Worm (Caenorhabditis elegans): ENCODE results near the gene Y43F4B.10.
"Not testable (repeated sequence)": the region's sequence is repeated elsewhere in the genome, so short reads cannot be mapped to it uniquely, and the experiment has no call there.

The Y43F4B.10 gene

DNA sequence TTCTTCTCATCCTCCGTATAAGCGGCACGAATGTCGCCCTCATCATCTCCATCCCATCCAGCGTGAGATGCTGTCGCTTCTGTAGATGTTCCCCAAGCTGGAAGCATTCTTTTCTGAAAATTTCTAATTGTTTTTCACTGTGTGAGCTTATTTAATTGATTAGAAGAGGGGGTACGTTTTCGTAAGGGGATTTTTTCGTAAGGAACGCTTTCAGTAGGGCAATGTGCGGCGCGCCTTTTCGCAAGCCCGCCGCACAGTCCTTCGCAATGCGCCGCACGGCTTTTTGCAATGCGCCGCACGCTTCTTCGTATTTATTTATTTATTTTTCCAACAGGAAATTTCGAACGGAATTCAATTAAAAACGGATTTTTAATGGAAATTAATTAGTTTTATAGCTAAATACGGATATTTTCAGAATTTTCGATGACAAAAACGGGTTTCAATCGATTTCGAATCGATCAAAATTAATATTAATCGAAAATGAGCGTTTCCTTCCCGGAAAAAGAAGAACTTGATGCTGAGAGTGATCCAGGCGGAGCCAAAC is 20.8 kb upstream of the Y43F4B.10 start, which contains the start of gene set-25:
Gene set-25, minus strand, starts transcription at position 120 of the 544 bp plus-strand sequence.
- TF ChIP-seq attf-5 (GFP tag; optimal IDR thresholded peaks at IDR 0.05) (peak; percentile 52), egl-44 (GFP tag; IDR thresholded peaks at IDR 0.05) (peak; percentile 27; the same call in 1 of the 2 replicates), C06A6.2 (GFP tag; conservative IDR thresholded peaks at IDR 0.05) (peak; percentile 93), cebp-1 (tag; optimal IDR thresholded peaks at IDR 0.05) (peak; percentile 4), rpc-1 (optimal IDR thresholded peaks at IDR 0.05) (peak; percentile 28), dox-1 (GFP tag; IDR thresholded peaks at IDR 0.05) (peak; percentile 68), hmg-1.2 (GFP tag; IDR thresholded peaks at IDR 0.05) (0 out of 2 replicates have a peak, but pooled peaks have one; percentile 17), ceh-100 (GFP tag; IDR thresholded peaks at IDR 0.05) (peak; percentile 58; the same call in 1 of the 2 replicates), mcd-1 (GFP tag; IDR thresholded peaks at IDR 0.05) (peak; percentile 63)
- not testable (repeated sequence) for TF ChIP-seq cebp-1 (GFP tag; IDR thresholded peaks at IDR 0.05); rpc-1 (tag; optimal IDR thresholded peaks at IDR 0.05)

DNA sequence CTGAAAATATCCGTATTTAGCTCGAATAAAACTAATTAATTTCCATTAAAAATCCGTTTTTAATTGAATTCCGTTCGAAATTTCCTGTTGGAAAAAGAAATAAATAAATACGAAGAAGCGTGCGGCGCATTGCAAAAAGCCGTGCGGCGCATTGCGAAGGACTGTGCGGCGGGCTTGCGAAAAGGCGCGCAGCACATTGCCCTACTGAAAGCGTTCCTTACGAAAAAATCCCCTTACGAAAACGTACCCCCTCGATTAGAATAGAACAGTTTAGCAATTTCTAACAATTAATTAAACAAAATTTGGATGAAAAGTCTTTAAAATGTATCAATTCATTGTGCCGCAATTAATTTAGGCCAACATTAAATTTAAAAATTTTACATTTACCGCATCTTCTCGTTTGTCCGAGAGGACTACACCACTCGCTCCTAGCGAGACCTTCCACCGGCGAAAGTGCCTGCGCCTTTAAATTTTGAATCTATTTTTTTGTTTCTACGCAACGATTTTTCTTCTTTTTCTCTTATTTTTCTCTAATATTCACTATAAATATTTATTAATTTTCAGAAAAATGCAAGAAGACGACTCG is 17.5 kb upstream of the Y43F4B.10 start, which contains the start of gene npp-18:
Gene npp-18, plus strand, starts transcription at position 565 of the 586 bp plus-strand sequence.
- peak; percentile 84 for TF ChIP-seq pbrm-1 (GFP tag; IDR thresholded peaks at IDR 0.05)
- peak; percentile 59 for TF ChIP-seq lin-54 (GFP tag; optimal IDR thresholded peaks at IDR 0.05)
- peak; percentile 48 for TF ChIP-seq rcor-1 (GFP tag; IDR thresholded peaks at IDR 0.05)
- TF ChIP-seq D2030.7 (GFP tag; IDR thresholded peaks at IDR 0.05): peak; percentile 44
- TF ChIP-seq dox-1 (GFP tag; IDR thresholded peaks at IDR 0.05): peak; percentile 93
- peak; percentile 21 for TF ChIP-seq snpc-1.3 (tag; optimal IDR thresholded peaks at IDR 0.05; ENCODE audit: insufficient read depth)
- TF ChIP-seq bed-2 (GFP tag; IDR thresholded peaks at IDR 0.05): 0 out of 2 replicates have a peak, but pooled peaks have one; percentile 20
- peak; percentile 79 for TF ChIP-seq Y67H2A.10 (GFP tag; conservative IDR thresholded peaks at IDR 0.05)
- TF ChIP-seq snpc-3.4 (tag; optimal IDR thresholded peaks at IDR 0.05): peak; percentile 1
- TF ChIP-seq Y95B8A.8 (GFP tag; IDR thresholded peaks at IDR 0.05): peak; percentile 82
- TF ChIP-seq hsf-1 (GFP tag; IDR thresholded peaks at IDR 0.05): 0 out of 2 replicates have a peak, but pooled peaks have one; percentile 5
- TF ChIP-seq lin-40 (tag; optimal IDR thresholded peaks at IDR 0.05): peak; percentile 49
- 0 out of 2 replicates have a peak, but pooled peaks have one; percentile 9 for TF ChIP-seq C17E4.6 (GFP tag; IDR thresholded peaks at IDR 0.05)
- peak; percentile 66 for TF ChIP-seq madf-6 (GFP tag; IDR thresholded peaks at IDR 0.05)
- 0 out of 2 replicates have a peak, but pooled peaks have one; percentile 26 for TF ChIP-seq ceh-40 (GFP tag; IDR thresholded peaks at IDR 0.05)
- TF ChIP-seq B0019.2 (GFP tag; conservative IDR thresholded peaks at IDR 0.05): 0 out of 2 replicates have a peak, but pooled peaks have one; percentile 35
- TF ChIP-seq let-526 (GFP tag; IDR thresholded peaks at IDR 0.05): 0 out of 2 replicates have a peak, but pooled peaks have one; percentile 31
- TF ChIP-seq ztf-25 (GFP tag; IDR thresholded peaks at IDR 0.05): peak; percentile 75; the same call in 1 of the 2 replicates
- peak; percentile 15 for TF ChIP-seq lsl-1 (GFP tag; optimal IDR thresholded peaks at IDR 0.05)
- TF ChIP-seq hmg-1.2 (GFP tag; IDR thresholded peaks at IDR 0.05): peak; percentile 66
- 0 out of 2 replicates have a peak, but pooled peaks have one; percentile 30 for TF ChIP-seq egl-18 (GFP tag; IDR thresholded peaks at IDR 0.05)
- TF ChIP-seq ekl-4 (GFP tag; IDR thresholded peaks at IDR 0.05): peak; percentile 70
- TF ChIP-seq lin-35 (GFP tag; optimal IDR thresholded peaks at IDR 0.05): peak in 1 of 3 experiments; percentile 81
- TF ChIP-seq lin-26 (GFP tag; IDR thresholded peaks at IDR 0.05): peak; percentile 65
- peak; percentile 86 for TF ChIP-seq F33H1.4 (GFP tag; IDR thresholded peaks at IDR 0.05)
- TF ChIP-seq nfyb-1 (GFP tag; IDR thresholded peaks at IDR 0.05): peak; percentile 82
- peak; percentile 71; the same call in 1 of the 2 replicates for TF ChIP-seq Y79H2A.3 (GFP tag; conservative IDR thresholded peaks at IDR 0.05)
- TF ChIP-seq efl-1 (GFP tag; optimal IDR thresholded peaks at IDR 0.05): peak; percentile 43
- peak; percentile 78 for TF ChIP-seq ceh-100 (GFP tag; IDR thresholded peaks at IDR 0.05)
- peak; percentile 88 for TF ChIP-seq Y53G8AR.9 (GFP tag; conservative IDR thresholded peaks at IDR 0.05)
- TF ChIP-seq ztf-28 (GFP tag; IDR thresholded peaks at IDR 0.05): 0 out of 2 replicates have a peak, but pooled peaks have one; percentile 35
- TF ChIP-seq K11D2.4 (GFP tag; IDR thresholded peaks at IDR 0.05): peak; percentile 83
- peak; percentile 54; the same call in 1 of the 2 replicates for TF ChIP-seq ceh-91 (GFP tag; IDR thresholded peaks at IDR 0.05)
- peak; percentile 55; the same call in 1 of the 2 replicates for TF ChIP-seq cebp-1 (GFP tag; IDR thresholded peaks at IDR 0.05)
- TF ChIP-seq cebp-1 (tag; optimal IDR thresholded peaks at IDR 0.05): not testable (repeated sequence)
- 0 out of 2 replicates have a peak, but pooled peaks have one; percentile 36 for TF ChIP-seq egl-44 (GFP tag; IDR thresholded peaks at IDR 0.05)
- peak; percentile 84 for TF ChIP-seq mcd-1 (GFP tag; IDR thresholded peaks at IDR 0.05)
- TF ChIP-seq dpl-1 (GFP tag; optimal IDR thresholded peaks at IDR 0.05): peak; percentile 15
